Fruit fly (Drosophila melanogaster) whole organism, wandering third instar larva: ENCODE measurements around the gene mre11.
A peak's percentile ranks its signal among the peaks of the same experiment; 100 is the strongest.

ENCODE experiments used
- Abd-B ChIP-seq: fragments of >200 bp; optimal IDR thresholded peaks from 2 replicates; lab custom pipeline; 2017; ENCODE audit warnings: missing biosample characterization, missing genetic modification characterization
- CG32264 ChIP-seq: fragments of 200-800 bp; sonication (Bioruptor generic); optimal IDR thresholded peaks from 2 replicates; lab custom pipeline; 2016; ENCODE audit warnings: missing biosample characterization, missing genetic modification characterization
- CG9705 ChIP-seq: fragments of 200-800 bp; sonication (Bioruptor generic); optimal IDR thresholded peaks from 2 replicates; lab custom pipeline; 2018; ENCODE audit warnings: missing biosample characterization, mild to moderate bottlenecking, missing genetic modification characterization
- CrebA ChIP-seq: fragments of 200-800 bp; sonication (Bioruptor generic); optimal IDR thresholded peaks from 2 replicates; lab custom pipeline; 2016; ENCODE audit warnings: missing biosample characterization, mild to moderate bottlenecking, missing genetic modification characterization, borderline replicate concordance
- Dfd ChIP-seq: fragments of >200 bp; optimal IDR thresholded peaks from 2 replicates; lab custom pipeline; 2017; ENCODE audit warnings: missing biosample characterization, missing genetic modification characterization
- Dif ChIP-seq: fragments of 200-275, 200-300 bp; sonication (Bioruptor generic); optimal IDR thresholded peaks from 2 replicates; lab custom pipeline; 2018; ENCODE audit warnings: missing biosample characterization, missing genetic modification characterization; ENCODE audit not compliant: partially characterized antibody
- GATAd ChIP-seq: sonication (Bioruptor generic); optimal IDR thresholded peaks from 2 replicates; lab custom pipeline; 2016; ENCODE audit warnings: missing biosample characterization, missing genetic modification characterization
- HLH106 ChIP-seq: fragments of 200-800 bp; optimal IDR thresholded peaks from 3 replicates; lab custom pipeline; 2019; ENCODE audit warnings: missing biosample characterization, mild to moderate bottlenecking, missing genetic modification characterization, moderate library complexity
- Hnf4 ChIP-seq: fragments of 200-800 bp; sonication (Bioruptor generic); optimal IDR thresholded peaks from 2 replicates; lab custom pipeline; 2016; ENCODE audit warnings: missing biosample characterization, mild to moderate bottlenecking, missing genetic modification characterization
- Hr78 ChIP-seq: fragments of >200 bp; optimal IDR thresholded peaks from 2 replicates; lab custom pipeline; 2017; ENCODE audit warnings: missing biosample characterization, missing genetic modification characterization
- Hr83 ChIP-seq: fragments of 200-300 bp; sonication (Bioruptor generic); optimal IDR thresholded peaks from 2 replicates; lab custom pipeline; 2016; ENCODE audit warnings: missing biosample characterization, mild to moderate bottlenecking, missing genetic modification characterization, moderate library complexity; ENCODE audit not compliant: poor library complexity, severe bottlenecking
- Jra ChIP-seq: sonication (Bioruptor generic); optimal IDR thresholded peaks from 2 replicates; lab custom pipeline; 2016; ENCODE audit warnings: missing biosample characterization, missing genetic modification characterization
- Mio ChIP-seq: sonication (Bioruptor generic); optimal IDR thresholded peaks from 2 replicates; lab custom pipeline; 2016; ENCODE audit warnings: missing biosample characterization, missing genetic modification characterization
- Myc ChIP-seq: fragments of >200 bp; optimal IDR thresholded peaks from 2 replicates; lab custom pipeline; 2017
- N ChIP-seq: fragments of >200 bp; optimal IDR thresholded peaks from 2 replicates; lab custom pipeline; 2018; ENCODE audit warnings: missing biosample characterization, missing external identifiers, missing genetic modification characterization
- OdsH ChIP-seq: fragments of 200-800 bp; sonication (Bioruptor generic); optimal IDR thresholded peaks from 2 replicates; lab custom pipeline; 2016; ENCODE audit warnings: missing biosample characterization, mild to moderate bottlenecking, missing genetic modification characterization
- Rel ChIP-seq, 2 experiments: fragments of 200-800 bp; sonication (Bioruptor generic) in 1 of 2; optimal IDR thresholded peaks; 2 replicates in 1 of 2; 3 replicates in 1 of 2; lab custom pipeline; 2016 to 2019; ENCODE audit warnings: mild to moderate bottlenecking in 2 of 2, missing biosample characterization in 2 of 2, missing genetic modification characterization in 2 of 2, moderate library complexity in 1 of 2
- Sp1 ChIP-seq: fragments of 200-800 bp; sonication (Bioruptor generic); optimal IDR thresholded peaks from 3 replicates; lab custom pipeline; 2019; ENCODE audit warnings: missing biosample characterization, mild to moderate bottlenecking, missing genetic modification characterization, moderate library complexity
- Vsx2 ChIP-seq: fragments of 200-300, 225-300 bp; sonication (Bioruptor generic); optimal IDR thresholded peaks from 2 replicates; lab custom pipeline; 2018; ENCODE audit warnings: missing biosample characterization, missing genetic modification characterization; ENCODE audit not compliant: partially characterized antibody
- br ChIP-seq: fragments of 200-800 bp; sonication (Bioruptor generic); optimal IDR thresholded peaks from 2 replicates; lab custom pipeline; 2016; ENCODE audit warnings: missing biosample characterization, missing genetic modification characterization
- brk ChIP-seq: fragments of 200-800 bp; sonication (Bioruptor generic); optimal IDR thresholded peaks from 2 replicates; lab custom pipeline; 2016; ENCODE audit warnings: missing biosample characterization, mild to moderate bottlenecking, missing genetic modification characterization
- dl ChIP-seq, 2 experiments: fragments of 175-275, 200-275 bp in 1 of 2; fragments of 200-275 bp in 1 of 2; sonication (Bioruptor generic); optimal IDR thresholded peaks; lab custom pipeline; 2018; ENCODE audit warnings: mild to moderate bottlenecking in 2 of 2, missing biosample characterization in 2 of 2, missing genetic modification characterization in 2 of 2, moderate library complexity in 2 of 2; ENCODE audit not compliant: partially characterized antibody in 2 of 2, insufficient read depth in 1 of 2
- dmrt93B ChIP-seq: fragments of 200-800 bp; sonication (Bioruptor generic); optimal IDR thresholded peaks from 2 replicates; lab custom pipeline; 2018; ENCODE audit warnings: missing biosample characterization, mild to moderate bottlenecking, missing genetic modification characterization
- dsf ChIP-seq: sonication (Bioruptor generic); optimal IDR thresholded peaks from 2 replicates; lab custom pipeline; 2016; ENCODE audit warnings: missing biosample characterization, missing genetic modification characterization, borderline replicate concordance
- ey ChIP-seq: fragments of 200-800 bp; sonication (Bioruptor generic); optimal IDR thresholded peaks from 2 replicates; lab custom pipeline; 2016; ENCODE audit warnings: missing biosample characterization, missing genetic modification characterization
- foxo ChIP-seq, 2 experiments: fragments of 200-800 bp; sonication (Bioruptor generic); optimal IDR thresholded peaks; 2 replicates in 1 of 2; 3 replicates in 1 of 2; lab custom pipeline; 2016 to 2017; ENCODE audit warnings: missing biosample characterization in 2 of 2, missing genetic modification characterization in 2 of 2
- fru ChIP-seq: fragments of 200-800 bp; sonication (Bioruptor generic); optimal IDR thresholded peaks from 3 replicates; lab custom pipeline; 2016; ENCODE audit warnings: missing biosample characterization, mild to moderate bottlenecking, missing genetic modification characterization
- h ChIP-seq: fragments of 200-800 bp; sonication (Bioruptor generic); optimal IDR thresholded peaks from 3 replicates; lab custom pipeline; 2016; ENCODE audit warnings: missing biosample characterization, mild to moderate bottlenecking, missing genetic modification characterization
- jim ChIP-seq: fragments of 175-275, 200-325 bp; sonication (Bioruptor generic); optimal IDR thresholded peaks from 2 replicates; lab custom pipeline; 2016; ENCODE audit warnings: missing biosample characterization, mild to moderate bottlenecking, missing genetic modification characterization
- pan ChIP-seq: fragments of >200 bp; optimal IDR thresholded peaks from 2 replicates; lab custom pipeline; 2017
- psq ChIP-seq: fragments of 200-800 bp; sonication (Bioruptor generic); optimal IDR thresholded peaks from 3 replicates; lab custom pipeline; 2017; ENCODE audit warnings: missing biosample characterization, mild to moderate bottlenecking, missing genetic modification characterization, moderate library complexity
- rgr ChIP-seq: fragments of 200-800 bp; sonication (Bioruptor generic); optimal IDR thresholded peaks from 3 replicates; lab custom pipeline; 2016; ENCODE audit warnings: missing biosample characterization, mild to moderate bottlenecking, missing genetic modification characterization
- sv ChIP-seq: fragments of 200-800 bp; sonication (Bioruptor generic); optimal IDR thresholded peaks from 3 replicates; lab custom pipeline; 2016; ENCODE audit warnings: missing biosample characterization, missing genetic modification characterization
- usp ChIP-seq: fragments of >200 bp; optimal IDR thresholded peaks from 2 replicates; lab custom pipeline; 2017; ENCODE audit warnings: missing biosample characterization, missing genetic modification characterization
- woc ChIP-seq: sonication (Bioruptor generic); optimal IDR thresholded peaks from 2 replicates; lab custom pipeline; 2016; ENCODE audit warnings: missing biosample characterization, mild to moderate bottlenecking, missing genetic modification characterization

mre11 gene

DNA sequence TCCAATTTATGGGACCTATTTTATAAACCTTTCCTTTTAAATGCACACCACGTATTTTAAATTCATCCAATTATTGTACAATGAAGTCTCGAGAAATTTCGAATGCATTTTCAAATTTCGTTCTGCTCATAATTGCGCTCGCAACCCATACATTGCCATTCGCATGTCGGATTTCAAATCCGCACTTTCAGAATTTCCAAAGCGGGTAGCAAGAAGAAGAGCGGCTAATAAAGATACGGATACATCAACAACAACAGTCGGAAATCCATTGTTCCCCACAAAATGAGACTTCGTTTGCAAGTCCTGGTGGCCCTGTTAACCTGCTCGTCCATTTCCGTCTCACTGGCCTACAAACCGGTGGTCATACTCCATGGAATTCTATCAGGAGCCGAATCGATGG lies 1.8 kb upstream of the mre11 start, which contains the start of gene Ppt2:
Gene Ppt2 (plus strand): TSS at position 209 of the 400 bp plus-strand sequence.
- TF ChIP-seq GATAd (GFP tag; lab: Kevin White, UChicago) (no peak), pan (no peak), CG9705 (GFP tag; lab: Kevin White, UChicago) (no peak), fru (GFP tag; lab: Kevin White, UChicago) (no peak), usp (GFP tag; lab: Kevin White, UChicago) (no peak), ey (no peak), Hr83 (no peak), jim (no peak), br (GFP tag; lab: Kevin White, UChicago) (no peak), brk (GFP tag; lab: Kevin White, UChicago) (no peak), h (GFP tag; lab: Kevin White, UChicago) (no peak), Rel (GFP tag; optimal IDR thresholded peaks at IDR 0.05; lab: Kevin White, UChicago) (no peak), Rel (tag; optimal IDR thresholded peaks at IDR 0.05; lab: Kevin White, UChicago) (peak; percentile 47), HLH106 (tag; lab: Kevin White, UChicago) (no peak), rgr (GFP tag; lab: Kevin White, UChicago) (no peak), N (no peak), Sp1 (GFP tag; lab: Kevin White, UChicago) (no peak), psq (GFP tag; lab: Kevin White, UChicago) (no peak), Vsx2 (peak; percentile 99), CrebA (no peak), Mio (no peak), Dif (GFP tag; lab: Kevin White, UChicago) (no peak), Hnf4 (GFP tag; lab: Kevin White, UChicago) (no peak), dsf (no peak), dl (GFP tag; optimal IDR thresholded peaks at IDR 0.05; lab: Kevin White, UChicago; ENCODE audit: insufficient read depth in 1 of 2, partially characterized antibody in 2 of 2) (no peak), Myc (lab: Kevin White, UChicago) (peak; percentile 42)
- TF ChIP-seq, all 38 proteins: peak for 3

DNA sequence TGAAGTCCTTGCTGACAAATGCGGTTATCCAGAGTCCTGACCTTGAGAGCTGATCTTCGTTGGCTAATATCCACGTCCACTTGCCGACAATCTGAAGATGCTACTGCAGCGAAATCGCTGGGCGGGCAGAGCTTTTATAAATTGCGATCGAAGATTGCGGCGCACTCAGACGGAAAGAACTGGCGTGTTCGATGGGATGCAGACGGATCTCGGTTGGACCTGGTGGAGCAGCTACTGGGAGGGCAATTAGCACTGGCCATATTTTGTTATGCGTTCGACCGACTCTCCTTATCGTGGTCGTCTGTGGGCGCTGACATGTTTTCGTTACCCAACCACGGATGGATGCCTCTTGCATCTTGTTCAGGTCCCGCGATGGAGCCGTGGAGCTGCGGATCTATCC lies 3.7 kb downstream of the mre11 start, which contains the start of gene Osi21:
Gene Osi21 (minus strand): TSS at position 101 of the 400 bp plus-strand sequence.
- no peak for TF ChIP-seq sv (GFP tag; lab: Kevin White, UChicago)
- no peak for TF ChIP-seq N
- no peak for TF ChIP-seq OdsH
- TF ChIP-seq dsf: no peak
- no peak for TF ChIP-seq ey
- no peak for TF ChIP-seq Hnf4 (GFP tag; lab: Kevin White, UChicago)
- no peak for TF ChIP-seq dmrt93B (GFP tag; lab: Kevin White, UChicago)
- no peak for TF ChIP-seq br (GFP tag; lab: Kevin White, UChicago)
- no peak for TF ChIP-seq GATAd (GFP tag; lab: Kevin White, UChicago)
- no peak for TF ChIP-seq Abd-B (GFP tag; lab: Kevin White, UChicago)
- no peak for TF ChIP-seq CG32264 (GFP tag; lab: Kevin White, UChicago)
- no peak for TF ChIP-seq pan
- no peak for TF ChIP-seq woc (GFP tag; lab: Kevin White, UChicago)
- no peak for TF ChIP-seq psq (GFP tag; lab: Kevin White, UChicago)

DNA sequence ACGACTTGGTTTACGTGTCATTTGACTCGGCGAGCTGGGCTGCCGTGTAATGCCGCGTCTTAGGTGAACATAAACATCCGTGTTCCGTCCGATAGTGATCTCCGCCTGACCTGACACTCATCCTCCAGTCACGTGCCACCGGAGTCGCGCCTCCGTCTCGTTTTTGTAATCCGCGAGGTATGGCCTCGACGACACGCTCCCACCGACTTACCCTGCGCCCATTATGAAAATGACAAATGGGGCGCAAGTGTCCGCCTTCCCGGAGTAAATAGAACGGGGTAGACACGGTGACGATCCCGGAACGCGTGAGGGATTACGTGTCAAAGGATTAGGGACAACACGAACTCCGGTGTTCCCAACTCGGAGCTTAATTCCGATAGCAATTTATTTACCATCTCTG lies 13.9 kb downstream of the mre11 start:
- TF ChIP-seq N (no peak), CG9705 (GFP tag; lab: Kevin White, UChicago) (no peak), pan (no peak), dmrt93B (GFP tag; lab: Kevin White, UChicago) (no peak), foxo (GFP tag; optimal IDR thresholded peaks at IDR 0.05; lab: Kevin White, UChicago) (no peak), Hr78 (no peak), h (GFP tag; lab: Kevin White, UChicago) (no peak), Abd-B (GFP tag; lab: Kevin White, UChicago) (no peak), Jra (no peak), Myc (lab: Kevin White, UChicago) (no peak), Rel (GFP tag; optimal IDR thresholded peaks at IDR 0.05; lab: Kevin White, UChicago) (no peak), Rel (tag; optimal IDR thresholded peaks at IDR 0.05; lab: Kevin White, UChicago) (no peak), GATAd (GFP tag; lab: Kevin White, UChicago) (no peak), Dfd (no peak), psq (GFP tag; lab: Kevin White, UChicago) (no peak), fru (GFP tag; lab: Kevin White, UChicago) (no peak)
- TF ChIP-seq, all 38 proteins: peak for 0
